Worm (Caenorhabditis elegans): ENCODE measurements around the gene nhr-251.
A peak's percentile ranks its signal among the peaks of the same experiment; 100 is the strongest.

The nhr-251 gene

DNA sequence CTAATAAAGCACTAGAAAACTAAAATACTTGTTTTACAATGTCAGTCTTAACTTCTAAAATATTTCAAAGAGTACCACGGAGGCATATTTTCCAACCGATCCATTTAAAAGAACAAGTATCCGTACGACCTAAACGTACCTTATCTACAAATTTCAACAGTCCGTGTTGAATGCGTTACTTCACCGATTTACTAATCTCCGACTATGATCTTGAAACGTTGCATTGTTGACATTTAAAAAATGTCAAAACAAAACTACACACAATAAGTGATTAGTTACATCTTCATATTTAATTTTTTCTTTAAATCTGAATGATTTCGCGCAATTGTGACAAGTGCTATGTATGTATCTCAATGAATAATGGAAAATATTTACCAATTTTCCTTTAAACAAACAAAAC is 2.5 kb upstream of the nhr-251 start:
- TF ChIP-seq eor-1 (tag; optimal IDR thresholded peaks at IDR 0.05) (no peak), nhr-23 (tag; optimal IDR thresholded peaks at IDR 0.05) (peak; percentile 58), elt-1 (tag; optimal IDR thresholded peaks at IDR 0.05) (peak; percentile 85), unc-39 (tag; optimal IDR thresholded peaks at IDR 0.05) (no peak)

ce11 chrV:598626-599025 is 1.7 kb upstream of the nhr-251 start:
- TF ChIP-seq nhr-77 (tag; optimal IDR thresholded peaks at IDR 0.05) (no peak), ztf-4 (tag; optimal IDR thresholded peaks at IDR 0.05) (no peak), ceh-9 (tag; optimal IDR thresholded peaks at IDR 0.05) (no peak), pqm-1 (tag; optimal IDR thresholded peaks at IDR 0.05) (no peak), fkh-10 (GFP tag; optimal IDR thresholded peaks at IDR 0.05) (no peak), fos-1 (tag; optimal IDR thresholded peaks at IDR 0.05) (no peak), nhr-12 (tag; optimal IDR thresholded peaks at IDR 0.05) (no peak), nfya-1 (tag; optimal IDR thresholded peaks at IDR 0.05; ENCODE audit: insufficient read depth) (no peak), ztf-11 (tag; optimal IDR thresholded peaks at IDR 0.05) (no peak)

- no peak for TF ChIP-seq tbx-2 (tag; optimal IDR thresholded peaks at IDR 0.05)
- no peak for TF ChIP-seq egl-5 (tag; optimal IDR thresholded peaks at IDR 0.05)
- TF ChIP-seq ztf-11 (tag; optimal IDR thresholded peaks at IDR 0.05): no peak
- no peak for TF ChIP-seq fkh-2 (tag; optimal IDR thresholded peaks at IDR 0.05)
- TF ChIP-seq zag-1 (tag; optimal IDR thresholded peaks at IDR 0.05): no peak
- no peak for TF ChIP-seq fos-1 (tag; optimal IDR thresholded peaks at IDR 0.05)
- no peak for TF ChIP-seq elt-1 (tag; optimal IDR thresholded peaks at IDR 0.05)
- no peak for TF ChIP-seq lsy-12 (tag; optimal IDR thresholded peaks at IDR 0.05)
- TF ChIP-seq ceh-28 (tag; optimal IDR thresholded peaks at IDR 0.05): no peak
- no peak for TF ChIP-seq nhr-11 (tag; optimal IDR thresholded peaks at IDR 0.05)
- no peak for TF ChIP-seq elt-2 (tag; optimal IDR thresholded peaks at IDR 0.05)
- TF ChIP-seq sea-2 (GFP tag; optimal IDR thresholded peaks at IDR 0.05): no peak
- TF ChIP-seq nhr-237 (tag; optimal IDR thresholded peaks at IDR 0.05): no peak
Measured at ce11 chrV:599783-600182, 548 bp upstream of the nhr-251 start.

ce11 chrV:604105-604504 is 3.8 kb downstream of the nhr-251 start, which contains the start of gene srlf-37:
Gene srlf-37 (minus strand): TSS chrV:604205.
- TF ChIP-seq nhr-76 (tag; optimal IDR thresholded peaks at IDR 0.05) (no peak), zag-1 (tag; optimal IDR thresholded peaks at IDR 0.05) (no peak), nhr-237 (tag; optimal IDR thresholded peaks at IDR 0.05) (no peak), nhr-77 (tag; optimal IDR thresholded peaks at IDR 0.05) (no peak), tbx-2 (tag; optimal IDR thresholded peaks at IDR 0.05) (no peak), pqm-1 (tag; optimal IDR thresholded peaks at IDR 0.05) (no peak), fkh-10 (GFP tag; optimal IDR thresholded peaks at IDR 0.05) (no peak), egl-27 (tag; optimal IDR thresholded peaks at IDR 0.05) (no peak), egl-5 (tag; optimal IDR thresholded peaks at IDR 0.05) (no peak)

ce11 chrV:608844-609243 is 8.5 kb downstream of the nhr-251 start, which contains the start of gene srw-109:
Gene srw-109 (minus strand): TSS chrV:608944.
- TF ChIP-seq nhr-12 (tag; optimal IDR thresholded peaks at IDR 0.05) (no peak), nhr-43 (tag; optimal IDR thresholded peaks at IDR 0.05; ENCODE audit: poor library complexity, severe bottlenecking) (no peak), nhr-77 (tag; optimal IDR thresholded peaks at IDR 0.05) (no peak), ceh-28 (tag; optimal IDR thresholded peaks at IDR 0.05) (no peak), nhr-28 (tag; optimal IDR thresholded peaks at IDR 0.05) (no peak)

ce11 chrV:609671-610070 is 9.3 kb downstream of the nhr-251 start, which contains the start of gene srlf-36:
Gene srlf-36 (minus strand): TSS chrV:609771.
- no peak for TF ChIP-seq egl-27 (tag; optimal IDR thresholded peaks at IDR 0.05)
- TF ChIP-seq unc-39 (tag; optimal IDR thresholded peaks at IDR 0.05): no peak
- no peak for TF ChIP-seq lsy-12 (tag; optimal IDR thresholded peaks at IDR 0.05)
- TF ChIP-seq aly-2 (tag; optimal IDR thresholded peaks at IDR 0.05): no peak

DNA sequence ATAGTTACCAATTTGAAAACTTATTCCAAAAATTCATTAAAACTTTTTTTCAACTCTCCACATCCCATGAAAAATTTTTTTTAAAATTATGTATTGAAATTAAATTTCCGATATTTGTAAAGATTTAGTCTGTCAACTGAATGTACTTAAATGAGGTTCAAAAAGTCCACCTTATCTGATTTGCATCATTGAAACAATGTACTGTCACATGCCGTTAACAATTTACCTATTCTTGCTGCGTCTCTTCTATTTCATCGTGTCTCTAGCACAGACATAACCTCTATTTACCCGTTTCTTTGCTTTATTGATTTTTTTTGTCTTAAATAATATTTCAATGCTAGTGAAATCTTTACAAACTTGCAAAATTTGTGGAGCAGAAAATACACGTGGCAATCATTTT is 9.9 kb downstream of the nhr-251 start, which contains the start of gene nhr-90:
nhr-90 (plus strand) TSS at position 296 of the 400 bp plus-strand sequence.
- no peak for TF ChIP-seq mml-1 (tag; optimal IDR thresholded peaks at IDR 0.05)
- no peak for TF ChIP-seq elt-3 (tag; optimal IDR thresholded peaks at IDR 0.05)
- no peak for TF ChIP-seq lin-15B (tag; optimal IDR thresholded peaks at IDR 0.05)
- TF ChIP-seq pqm-1 (tag; optimal IDR thresholded peaks at IDR 0.05): peak; percentile 31
- TF ChIP-seq ama-1 (optimal IDR thresholded peaks at IDR 0.05): no peak
- TF ChIP-seq elt-2 (tag; optimal IDR thresholded peaks at IDR 0.05): peak; percentile 41
- TF ChIP-seq ceh-28 (tag; optimal IDR thresholded peaks at IDR 0.05): peak; percentile 44
- TF ChIP-seq nhr-25 (tag; optimal IDR thresholded peaks at IDR 0.05): peak; percentile 17
- TF ChIP-seq nhr-23 (tag; optimal IDR thresholded peaks at IDR 0.05): peak; percentile 25
- peak; percentile 36 for TF ChIP-seq elt-1 (tag; optimal IDR thresholded peaks at IDR 0.05)
- peak; percentile 5 for TF ChIP-seq snpc-4 (tag; optimal IDR thresholded peaks at IDR 0.05)

All from whole organism, L3 larva.